Fruit fly (Drosophila melanogaster): ENCODE measurements around the gene Usp47.

- no peak for TF ChIP-seq CG7101 (tag; optimal IDR thresholded peaks at IDR 0.05)
- no peak for TF ChIP-seq Clk (GFP tag; optimal IDR thresholded peaks at IDR 0.05)
- TF ChIP-seq cic (GFP tag; optimal IDR thresholded peaks at IDR 0.05), result no peak
- TF ChIP-seq toe (GFP tag; optimal IDR thresholded peaks at IDR 0.05), result no peak
- no peak for TF ChIP-seq CG5204 (GFP tag; optimal IDR thresholded peaks at IDR 0.05)
- no peak for TF ChIP-seq kay (GFP tag; ENCODE audit: borderline replicate concordance)
- no peak for TF ChIP-seq ovo (GFP tag; optimal IDR thresholded peaks at IDR 0.05)
- no peak for TF ChIP-seq CG11617 (GFP tag; optimal IDR thresholded peaks at IDR 0.05)
- no peak for TF ChIP-seq CG12768 (GFP tag; optimal IDR thresholded peaks at IDR 0.05)
These were observed 13.0 kb downstream of the Usp47 start, which contains the start of gene Txl for dm6 chr3L:5765844-5766200.
